Worm (Caenorhabditis elegans): ENCODE results near the gene hlh-12.

Gene hlh-12

ce11 chrIV:8501382-8501781 lies 22.1 kb upstream of the hlh-12 start, which contains the start of gene C28C12.1:
Gene C28C12.1, plus strand, starts transcription at chrIV:8501682.
- TF ChIP-seq dao-5 (tag; optimal IDR thresholded peaks at IDR 0.05) = no peak

- TF ChIP-seq W03F9.2 (tag; optimal IDR thresholded peaks at IDR 0.05) (no peak), him-1 (tag; optimal IDR thresholded peaks at IDR 0.05) (no peak), dao-5 (tag; optimal IDR thresholded peaks at IDR 0.05) (no peak)
Measured at ce11 chrIV:8499956-8500355, 20.7 kb upstream of the hlh-12 start.

ce11 chrIV:8498773-8499360 lies 19.6 kb upstream of the hlh-12 start, which contains the start of the genes acdh-13 and mesp-1:
Gene acdh-13, minus strand, starts transcription at chrIV:8498823.
Gene mesp-1, plus strand, starts transcription at chrIV:8499310.
- no peak for TF ChIP-seq him-1 (tag; optimal IDR thresholded peaks at IDR 0.05)
- TF ChIP-seq dao-5 (tag; optimal IDR thresholded peaks at IDR 0.05) = no peak
- peak; percentile 73 for TF ChIP-seq W03F9.2 (tag; optimal IDR thresholded peaks at IDR 0.05)

ce11 chrIV:8496263-8496662 lies 17.0 kb upstream of the hlh-12 start, which contains the start of gene C28C12.12:
Gene C28C12.12, minus strand, starts transcription at chrIV:8496363.
- no peak for TF ChIP-seq him-1 (tag; optimal IDR thresholded peaks at IDR 0.05)
- no peak for TF ChIP-seq W03F9.2 (tag; optimal IDR thresholded peaks at IDR 0.05)
- TF ChIP-seq dao-5 (tag; optimal IDR thresholded peaks at IDR 0.05) = no peak

- TF ChIP-seq dao-5 (tag; optimal IDR thresholded peaks at IDR 0.05) (no peak), W03F9.2 (tag; optimal IDR thresholded peaks at IDR 0.05) (no peak), him-1 (tag; optimal IDR thresholded peaks at IDR 0.05) (no peak)
Measured at ce11 chrIV:8492242-8492641, 13.0 kb upstream of the hlh-12 start, which contains the start of gene sru-7. Gene sru-7, plus strand, starts transcription at chrIV:8492542.

- TF ChIP-seq W03F9.2 (tag; optimal IDR thresholded peaks at IDR 0.05) = no peak
- no peak for TF ChIP-seq dao-5 (tag; optimal IDR thresholded peaks at IDR 0.05)
- no peak for TF ChIP-seq him-1 (tag; optimal IDR thresholded peaks at IDR 0.05)
Measured at ce11 chrIV:8489915-8490314, 10.7 kb upstream of the hlh-12 start, which contains the start of gene srlf-2. Gene srlf-2, plus strand, starts transcription at chrIV:8490215.

- TF ChIP-seq him-1 (tag; optimal IDR thresholded peaks at IDR 0.05) (no peak), W03F9.2 (tag; optimal IDR thresholded peaks at IDR 0.05) (no peak), dao-5 (tag; optimal IDR thresholded peaks at IDR 0.05) (no peak)
Measured at ce11 chrIV:8488043-8488442, 8.8 kb upstream of the hlh-12 start.

ce11 chrIV:8487183-8487582 lies 7.9 kb upstream of the hlh-12 start, which contains the start of gene srlf-3:
Gene srlf-3, plus strand, starts transcription at chrIV:8487483.
- TF ChIP-seq dao-5 (tag; optimal IDR thresholded peaks at IDR 0.05) (no peak), W03F9.2 (tag; optimal IDR thresholded peaks at IDR 0.05) (no peak), him-1 (tag; optimal IDR thresholded peaks at IDR 0.05) (no peak)

ce11 chrIV:8481308-8481707 lies 2.1 kb upstream of the hlh-12 start, which contains the start of gene spp-8:
Gene spp-8, plus strand, starts transcription at chrIV:8481664.
- TF ChIP-seq W03F9.2 (tag; optimal IDR thresholded peaks at IDR 0.05) (no peak), him-1 (tag; optimal IDR thresholded peaks at IDR 0.05) (no peak), dao-5 (tag; optimal IDR thresholded peaks at IDR 0.05) (no peak)

ce11 chrIV:8478516-8478915 lies 730 bp downstream of the hlh-12 start:
- TF ChIP-seq dao-5 (tag; optimal IDR thresholded peaks at IDR 0.05) = no peak
- TF ChIP-seq him-1 (tag; optimal IDR thresholded peaks at IDR 0.05) = no peak

- TF ChIP-seq W03F9.2 (tag; optimal IDR thresholded peaks at IDR 0.05) (no peak), dao-5 (tag; optimal IDR thresholded peaks at IDR 0.05) (no peak), him-1 (tag; optimal IDR thresholded peaks at IDR 0.05) (no peak)
Measured at ce11 chrIV:8476880-8477279, 2.4 kb downstream of the hlh-12 start, which contains the start of gene spp-10. Gene spp-10, plus strand, starts transcription at chrIV:8477180.

- no peak for TF ChIP-seq him-1 (tag; optimal IDR thresholded peaks at IDR 0.05)
- TF ChIP-seq dao-5 (tag; optimal IDR thresholded peaks at IDR 0.05) = no peak
- no peak for TF ChIP-seq W03F9.2 (tag; optimal IDR thresholded peaks at IDR 0.05)
Measured at ce11 chrIV:8476166-8476565, 3.1 kb downstream of the hlh-12 start.

- no peak for TF ChIP-seq him-1 (tag; optimal IDR thresholded peaks at IDR 0.05)
- no peak for TF ChIP-seq W03F9.2 (tag; optimal IDR thresholded peaks at IDR 0.05)
- TF ChIP-seq dao-5 (tag; optimal IDR thresholded peaks at IDR 0.05) = no peak
Measured at ce11 chrIV:8475030-8475679, 4.1 kb downstream of the hlh-12 start.

ce11 chrIV:8473756-8474155 lies 5.5 kb downstream of the hlh-12 start, which contains the start of gene C28C12.11:
Gene C28C12.11, plus strand, starts transcription at chrIV:8474056.
- TF ChIP-seq dao-5 (tag; optimal IDR thresholded peaks at IDR 0.05) (no peak), him-1 (tag; optimal IDR thresholded peaks at IDR 0.05) (no peak), W03F9.2 (tag; optimal IDR thresholded peaks at IDR 0.05) (no peak)

Measured in whole organism, L4/young adult.